Fruit fly (Drosophila melanogaster) whole organism, prepupa: Measurements from ENCODE around the gene CG18170.

Experiments
- CG11294 ChIP-seq: fragments of 200-800 bp; sonication (Bioruptor generic); IDR thresholded peaks from 2 replicates; pipeline ENCODE4 v1.3.6; 2022; ENCODE audit warnings: missing biosample characterization, missing genetic modification characterization
- CG11762 ChIP-seq: fragments of 200-800 bp; sonication (Bioruptor generic); optimal IDR thresholded peaks from 3 replicates; lab custom pipeline; 2016; ENCODE audit warnings: missing biosample characterization, missing genetic modification characterization; ENCODE audit not compliant: insufficient read depth
- CG11902 ChIP-seq: fragments of 200-800 bp; sonication (Bioruptor generic); optimal IDR thresholded peaks from 3 replicates; lab custom pipeline; 2016; ENCODE audit warnings: missing biosample characterization, missing genetic modification characterization
- CG1621 ChIP-seq: fragments of 200-800 bp; sonication (Bioruptor generic); optimal IDR thresholded peaks from 3 replicates; lab custom pipeline; 2018; ENCODE audit warnings: missing biosample characterization, mild to moderate bottlenecking, missing genetic modification characterization
- CG16779 ChIP-seq: fragments of 200-800 bp; sonication (Bioruptor generic); optimal IDR thresholded peaks from 3 replicates; lab custom pipeline; 2017; ENCODE audit warnings: missing biosample characterization, mild to moderate bottlenecking, missing genetic modification characterization
- CG31627 ChIP-seq: fragments of 200-800 bp; sonication (Bioruptor generic); optimal IDR thresholded peaks from 3 replicates; lab custom pipeline; 2016; ENCODE audit warnings: missing biosample characterization, missing genetic modification characterization
- CG34406 ChIP-seq: fragments of 200-800 bp; sonication (Bioruptor generic); optimal IDR thresholded peaks from 3 replicates; lab custom pipeline; 2016; ENCODE audit warnings: missing biosample characterization, missing genetic modification characterization
- CG4318 ChIP-seq: fragments of 200-800 bp; sonication (Bioruptor generic); optimal IDR thresholded peaks from 3 replicates; lab custom pipeline; 2017; ENCODE audit warnings: missing biosample characterization, mild to moderate bottlenecking, missing genetic modification characterization
- CG6808 ChIP-seq: fragments of 200-800 bp; sonication (Bioruptor generic); optimal IDR thresholded peaks from 3 replicates; lab custom pipeline; 2017; ENCODE audit warnings: missing biosample characterization, missing genetic modification characterization, mild to moderate bottlenecking, moderate library complexity, missing genetic modification reagents
- CG7368 ChIP-seq: fragments of 200-800 bp; sonication (Bioruptor generic); optimal IDR thresholded peaks from 3 replicates; lab custom pipeline; 2016; ENCODE audit warnings: missing biosample characterization, missing genetic modification characterization
- CG8632 ChIP-seq: fragments of 200-800 bp; sonication (Bioruptor generic); optimal IDR thresholded peaks from 3 replicates; lab custom pipeline; 2016; ENCODE audit warnings: missing biosample characterization, missing genetic modification characterization
- Eip78C ChIP-seq: fragments of 200-800 bp; sonication (Bioruptor generic); peaks from one replicate; lab custom pipeline; 2016; ENCODE audit warnings: missing biosample characterization, missing genetic modification characterization
- Eip93F ChIP-seq: fragments of 200-800 bp; sonication (Bioruptor generic); optimal IDR thresholded peaks from 2 replicates; lab custom pipeline; 2016; ENCODE audit warnings: missing biosample characterization, mild to moderate bottlenecking, missing genetic modification characterization
- Ets96B ChIP-seq: fragments of 200-800 bp; optimal IDR thresholded peaks from 2 replicates; lab custom pipeline; 2019; ENCODE audit warnings: missing biosample characterization, mild to moderate bottlenecking, missing genetic modification characterization, moderate library complexity
- Gug ChIP-seq: fragments of 200-800 bp; sonication (Bioruptor generic); IDR thresholded peaks from 2 replicates; pipeline ENCODE4 v1.3.6; 2022; ENCODE audit warnings: missing biosample characterization, missing genetic modification characterization
- Hr39 ChIP-seq: fragments of 200-800 bp; sonication (Bioruptor generic); optimal IDR thresholded peaks from 2 replicates; lab custom pipeline; 2016; ENCODE audit warnings: missing biosample characterization, missing genetic modification characterization
- Hr4 ChIP-seq: fragments of 200-800 bp; sonication (Bioruptor generic); optimal IDR thresholded peaks from 3 replicates; lab custom pipeline; 2016; ENCODE audit warnings: missing biosample characterization, missing genetic modification characterization
- Smox ChIP-seq: fragments of 200-800 bp; sonication (Bioruptor generic); optimal IDR thresholded peaks from 3 replicates; lab custom pipeline; 2016; ENCODE audit warnings: missing biosample characterization, missing genetic modification characterization
- Sox14 ChIP-seq: fragments of 200-800 bp; sonication (Bioruptor generic); optimal IDR thresholded peaks from 3 replicates; lab custom pipeline; 2016; ENCODE audit warnings: missing biosample characterization, missing genetic modification characterization
- Sox15 ChIP-seq: fragments of 200-800 bp; sonication (Bioruptor generic); optimal IDR thresholded peaks from 3 replicates; lab custom pipeline; 2016; ENCODE audit warnings: missing biosample characterization, missing genetic modification characterization
- achi ChIP-seq: fragments of 200-800 bp; sonication (Bioruptor generic); optimal IDR thresholded peaks from 3 replicates; lab custom pipeline; 2016; ENCODE audit warnings: missing biosample characterization, missing genetic modification characterization
- acj6 ChIP-seq: fragments of 200-800 bp; sonication (Bioruptor generic); optimal IDR thresholded peaks from 3 replicates; lab custom pipeline; 2016; ENCODE audit warnings: missing biosample characterization, missing genetic modification characterization
- esn ChIP-seq: fragments of 200-800 bp; sonication (Bioruptor generic); optimal IDR thresholded peaks from 2 replicates; lab custom pipeline; 2016; ENCODE audit warnings: missing biosample characterization, mild to moderate bottlenecking, missing genetic modification characterization, moderate library complexity
- fd59A ChIP-seq: fragments of 200-800 bp; sonication (Bioruptor generic); optimal IDR thresholded peaks from 2 replicates; lab custom pipeline; 2017; ENCODE audit warnings: missing biosample characterization, mild to moderate bottlenecking, missing genetic modification characterization, missing genetic modification reagents
- fkh ChIP-seq: fragments of 200-800 bp; sonication (Bioruptor generic); optimal IDR thresholded peaks from 3 replicates; lab custom pipeline; 2017; ENCODE audit warnings: missing biosample characterization, mild to moderate bottlenecking, missing genetic modification characterization, moderate library complexity
- net ChIP-seq: fragments of 200-800 bp; sonication (Bioruptor generic); optimal IDR thresholded peaks from 3 replicates; lab custom pipeline; 2016; ENCODE audit warnings: missing biosample characterization, missing genetic modification characterization
- salr ChIP-seq, 2 experiments: fragments of 200-800 bp; sonication (Bioruptor generic); optimal IDR thresholded peaks; 3 replicates each; lab custom pipeline; 2016 to 2018; ENCODE audit warnings: missing biosample characterization in 2 of 2, missing genetic modification characterization in 2 of 2, mild to moderate bottlenecking in 1 of 2
- spab ChIP-seq: fragments of 200-800 bp; sonication (Bioruptor generic); optimal IDR thresholded peaks from 2 replicates; lab custom pipeline; 2017; ENCODE audit warnings: missing biosample characterization, mild to moderate bottlenecking, missing genetic modification characterization, missing genetic modification reagents
- svp ChIP-seq: fragments of 200-800 bp; sonication (Bioruptor generic); peaks from one replicate; lab custom pipeline; 2016; ENCODE audit warnings: missing biosample characterization, missing genetic modification characterization

CG18170 gene

DNA sequence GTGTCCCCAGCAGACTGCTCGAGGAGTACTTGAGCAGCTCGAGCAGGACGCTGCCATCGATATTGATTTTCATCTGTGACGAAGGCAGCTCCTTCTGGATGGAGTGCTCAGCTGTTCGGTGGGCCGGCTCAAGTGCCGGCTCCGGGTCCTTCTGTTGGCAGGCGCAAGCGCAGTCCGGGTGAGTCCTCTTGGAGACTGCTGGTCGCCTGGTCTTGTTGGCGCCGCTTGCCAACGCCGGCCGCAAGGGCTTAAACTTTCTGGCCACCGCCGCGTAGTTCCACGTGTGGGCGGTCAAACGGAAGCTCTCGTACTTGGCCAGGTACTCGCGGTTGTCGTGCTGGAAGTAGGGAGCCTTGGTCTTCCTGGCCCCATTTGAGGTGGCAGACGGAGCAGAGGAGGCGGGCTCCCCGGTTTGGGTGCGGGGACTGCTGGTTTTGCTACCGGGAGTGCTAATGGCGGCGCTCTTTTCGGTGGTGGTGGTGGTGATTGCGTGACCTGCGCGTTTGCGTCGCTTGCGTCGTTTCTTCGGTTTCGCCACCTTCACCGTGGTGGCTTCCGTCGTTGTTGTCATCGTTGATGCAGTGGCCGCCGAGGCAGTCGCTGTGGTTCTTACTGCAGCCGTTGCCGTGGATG, 59.1 kb downstream of the CG18170 start:
- TF ChIP-seq Eip78C (no peak), CG8632 (GFP tag; lab: Kevin White, UChicago) (no peak), CG7368 (peak; percentile 25), CG4318 (GFP tag; lab: Kevin White, UChicago) (no peak)

DNA sequence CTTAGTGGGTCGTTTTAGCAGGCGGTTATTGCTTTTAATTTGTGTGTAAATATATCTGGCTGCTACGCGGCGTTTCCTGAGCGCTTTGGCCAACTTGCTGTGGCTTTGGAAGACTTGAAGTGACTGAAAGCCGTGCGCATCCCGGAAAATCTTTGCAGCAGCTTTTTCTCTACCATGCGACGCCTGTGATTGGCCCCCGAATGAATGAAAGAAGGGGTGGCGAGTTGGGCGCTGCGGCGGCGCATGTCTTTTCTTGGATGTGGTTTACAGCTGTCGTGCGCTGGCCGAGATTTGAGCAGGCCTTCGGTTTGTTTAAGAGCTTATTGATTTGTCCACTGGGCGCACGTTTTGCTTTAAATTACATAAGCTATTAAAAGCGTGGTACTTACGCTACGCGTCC, 60.8 kb downstream of the CG18170 start:
- TF ChIP-seq CG4318 (GFP tag; lab: Kevin White, UChicago) (no peak), salr (GFP tag; optimal IDR thresholded peaks at IDR 0.05; lab: Kevin White, UChicago) (no peak), CG6808 (no peak), acj6 (no peak), CG31627 (GFP tag; lab: Kevin White, UChicago) (no peak), CG16779 (tag; lab: Kevin White, UChicago) (no peak), Ets96B (no peak), svp (GFP tag; lab: Kevin White, UChicago) (no peak), CG11902 (no peak), Sox15 (GFP tag; lab: Kevin White, UChicago) (no peak), fkh (GFP tag; lab: Kevin White, UChicago) (no peak), spab (GFP tag; lab: Kevin White, UChicago) (no peak), Eip93F (GFP tag; lab: Kevin White, UChicago) (no peak), Hr4 (GFP tag; lab: Kevin White, UChicago) (no peak), CG8632 (GFP tag; lab: Kevin White, UChicago) (no peak), CG7368 (no peak), Gug (GFP tag; lab: Robert Waterston, UW) (no peak), Smox (GFP tag; lab: Kevin White, UChicago) (no peak), CG11294 (GFP tag; lab: Robert Waterston, UW) (no peak), CG1621 (tag; lab: Kevin White, UChicago) (no peak)

DNA sequence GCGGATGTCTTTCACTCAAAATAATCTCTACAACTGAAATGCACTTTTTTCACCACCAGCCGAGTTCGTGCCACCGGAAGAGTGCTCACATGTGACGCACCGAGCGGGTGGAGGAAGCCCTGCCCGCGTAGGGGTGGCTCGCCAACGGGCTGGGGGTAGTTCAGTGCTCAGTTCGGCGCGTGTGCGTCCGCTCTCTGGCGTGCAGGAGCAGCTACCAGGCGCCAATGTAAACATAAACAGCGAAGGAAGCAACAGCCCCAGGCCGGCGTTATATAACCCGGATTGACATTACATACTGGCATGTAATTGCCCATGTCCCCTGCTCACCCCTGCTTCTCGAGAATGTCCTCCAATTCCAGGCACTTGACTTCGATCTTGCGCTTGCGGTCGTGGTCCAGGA, 61.5 kb downstream of the CG18170 start:
- no peak for TF ChIP-seq Sox14 (GFP tag; lab: Kevin White, UChicago)
- no peak for TF ChIP-seq CG11762 (GFP tag; lab: Kevin White, UChicago)
- TF ChIP-seq esn (GFP tag; lab: Kevin White, UChicago) = no peak
- TF ChIP-seq spab (GFP tag; lab: Kevin White, UChicago) = no peak
- TF ChIP-seq Hr39 = no peak
- TF ChIP-seq CG34406 (GFP tag; lab: Kevin White, UChicago) = no peak
- no peak for TF ChIP-seq CG11902

DNA sequence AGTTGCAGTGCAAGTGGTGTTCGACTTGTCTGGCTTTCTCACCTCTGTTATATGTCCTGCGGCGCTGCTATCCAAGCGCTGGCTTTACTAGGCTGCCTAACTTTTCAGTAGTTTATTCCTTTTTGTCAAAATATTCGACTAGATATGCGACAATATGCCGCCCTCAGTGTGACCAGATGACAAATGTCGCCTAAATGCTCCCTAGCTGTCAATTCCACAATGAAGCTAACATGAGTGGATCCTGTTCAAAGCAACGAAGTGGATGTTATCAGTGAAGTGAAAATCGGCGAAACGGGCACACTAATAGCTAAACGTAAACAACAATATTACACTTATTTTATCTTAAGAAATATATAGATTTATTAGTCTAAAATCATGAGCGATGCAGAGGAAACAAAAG, 62.1 kb downstream of the CG18170 start, which contains the start of the genes Srrm234 and CG7974:
Srrm234 (minus strand) TSS at position 189 of the 400 bp plus-strand sequence.
CG7974 (plus strand) TSS at position 263 of the 400 bp plus-strand sequence.
- TF ChIP-seq achi (GFP tag; lab: Kevin White, UChicago) (peak; percentile 93), net (GFP tag; lab: Kevin White, UChicago) (no peak)
- TF ChIP-seq, all 60 proteins: peak for 1

DNA sequence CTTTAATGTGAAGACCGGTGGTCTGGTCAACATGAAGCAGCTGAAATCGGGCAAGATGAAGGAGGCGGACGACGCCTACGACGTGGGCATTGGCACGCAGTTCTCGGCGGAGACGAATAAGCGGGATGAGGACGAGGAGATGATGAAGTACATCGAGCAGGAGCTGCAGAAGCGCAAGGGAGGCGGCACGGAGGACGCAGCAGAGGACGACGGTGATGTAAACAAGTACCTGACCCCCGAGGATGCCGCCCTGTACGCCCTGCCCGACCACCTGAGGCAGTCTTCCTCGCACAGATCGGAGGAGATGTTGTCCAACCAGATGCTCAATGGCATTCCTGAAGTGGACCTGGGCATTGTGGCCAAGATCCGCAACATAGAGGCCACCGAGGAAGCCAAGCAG, 62.8 kb downstream of the CG18170 start:
- no peak for TF ChIP-seq fd59A (GFP tag; lab: Kevin White, UChicago)
- TF ChIP-seq, all 60 proteins: peak for 0
